Worm (Caenorhabditis elegans) whole organism, young adult: ENCODE results near the gene ogdh-1.

Experiments used
- C17E4.6 ChIP-seq: fragments of 200-800 bp; sonication (Bioruptor generic); IDR thresholded peaks from 2 replicates; pipeline ENCODE4 v1.3.6; 2022; ENCODE audit warnings: missing genetic modification reagents, missing genetic modification characterization, missing compliant biosample characterization
- D2030.7 ChIP-seq: fragments of 200-800 bp; sonication (Bioruptor generic); IDR thresholded peaks from 2 replicates; pipeline ENCODE4 v1.3.6; 2022; ENCODE audit warnings: missing genetic modification reagents, missing genetic modification characterization, missing compliant biosample characterization
- F22D6.2 ChIP-seq: sonication (generic microtip); optimal IDR thresholded peaks from 2 replicates; lab custom pipeline; 2016; ENCODE audit warnings: mild to moderate bottlenecking, missing genetic modification characterization, missing compliant biosample characterization
- F23B12.7 ChIP-seq: sonication (generic microtip); optimal IDR thresholded peaks from 2 replicates; lab custom pipeline; 2017; ENCODE audit warnings: missing genetic modification characterization, mild to moderate bottlenecking, missing compliant biosample characterization, antibody characterized with exemption, moderate library complexity; ENCODE audit not compliant: insufficient read depth
- F39B2.1 ChIP-seq: fragments of 200-800 bp; sonication (Bioruptor generic); IDR thresholded peaks from 2 replicates; pipeline ENCODE4 v1.3.6; 2022; ENCODE audit warnings: missing genetic modification reagents, missing genetic modification characterization, missing compliant biosample characterization
- F52B5.7 ChIP-seq: sonication (generic microtip); optimal IDR thresholded peaks from 2 replicates; lab custom pipeline; 2016; ENCODE audit warnings: mild to moderate bottlenecking, missing genetic modification characterization, missing compliant biosample characterization
- F55B11.4 ChIP-seq: sonication (generic microtip); optimal IDR thresholded peaks from 2 replicates; lab custom pipeline; 2016; ENCODE audit warnings: missing compliant biosample characterization, missing genetic modification characterization, borderline replicate concordance; ENCODE audit not compliant: insufficient read depth
- K11D2.4 ChIP-seq: fragments of 200-800 bp; sonication (Bioruptor generic); IDR thresholded peaks from 2 replicates; pipeline ENCODE4 v1.3.6; 2022; ENCODE audit warnings: missing genetic modification reagents, missing genetic modification characterization, missing compliant biosample characterization
- K12H6.12 ChIP-seq: fragments of 200-800 bp; sonication (Bioruptor generic); optimal IDR thresholded peaks from 2 replicates; lab custom pipeline; 2018; ENCODE audit warnings: mild to moderate bottlenecking, missing genetic modification characterization, missing compliant biosample characterization
- T26A5.8 ChIP-seq: sonication (generic microtip); optimal IDR thresholded peaks from 2 replicates; lab custom pipeline; 2016; ENCODE audit warnings: missing genetic modification characterization, missing compliant biosample characterization
- Y53G8AR.9 ChIP-seq: fragments of 200-800 bp; sonication (Bioruptor generic); conservative IDR thresholded peaks from 2 replicates; pipeline ENCODE4 v1.3.6; 2022; ENCODE audit warnings: missing genetic modification reagents, missing genetic modification characterization, missing compliant biosample characterization
- akir-1 ChIP-seq: fragments of 200-800 bp; sonication (Bioruptor generic); optimal IDR thresholded peaks from 2 replicates; lab custom pipeline; 2018; ENCODE audit warnings: mild to moderate bottlenecking, missing genetic modification characterization, moderate library complexity, missing compliant biosample characterization
- ama-1 ChIP-seq, 3 experiments: fragments of 150-350 bp in 1 of 3; sonication (generic microtip) in 2 of 3; optimal IDR thresholded peaks; 2 replicates each; lab custom pipeline; 2014 to 2018; ENCODE audit warnings: missing biosample characterization in 2 of 3, missing genetic modification characterization in 2 of 3, missing genetic modification reagents in 2 of 3
- aptf-2 ChIP-seq: fragments of 200-800 bp; sonication (Bioruptor generic); conservative IDR thresholded peaks from 2 replicates; pipeline ENCODE4 v1.3.6; 2022; ENCODE audit warnings: missing genetic modification reagents, missing genetic modification characterization, missing compliant biosample characterization
- atf-7 ChIP-seq: sonication (generic microtip); optimal IDR thresholded peaks from 2 replicates; lab custom pipeline; 2017; ENCODE audit warnings: mild to moderate bottlenecking, missing genetic modification characterization, missing compliant biosample characterization
- athp-1 ChIP-seq: sonication (generic microtip); optimal IDR thresholded peaks from 2 replicates; lab custom pipeline; 2017; ENCODE audit warnings: mild to moderate bottlenecking, missing genetic modification characterization, missing compliant biosample characterization
- ccch-3 ChIP-seq: fragments of 200-800 bp; sonication (Bioruptor generic); optimal IDR thresholded peaks from 2 replicates; lab custom pipeline; 2018; ENCODE audit warnings: mild to moderate bottlenecking, missing genetic modification characterization, missing compliant biosample characterization
- cebp-2 ChIP-seq: fragments of 200-800 bp; sonication (Bioruptor generic); IDR thresholded peaks from 2 replicates; pipeline ENCODE4 v1.3.6; 2022; ENCODE audit warnings: missing genetic modification characterization, missing compliant biosample characterization
- ceh-40 ChIP-seq: fragments of 200-800 bp; sonication (Bioruptor generic); IDR thresholded peaks from 2 replicates; pipeline ENCODE4 v1.3.6; 2022; ENCODE audit warnings: missing genetic modification characterization, missing compliant biosample characterization
- ceh-91 ChIP-seq: fragments of 200-800 bp; sonication (Bioruptor generic); IDR thresholded peaks from 2 replicates; pipeline ENCODE4 v1.3.6; 2022; ENCODE audit warnings: missing genetic modification reagents, missing genetic modification characterization, missing compliant biosample characterization
- chd-7 ChIP-seq: sonication (generic microtip); optimal IDR thresholded peaks from 2 replicates; lab custom pipeline; 2016; ENCODE audit warnings: mild to moderate bottlenecking, missing genetic modification characterization, moderate library complexity, missing compliant biosample characterization
- dox-1 ChIP-seq: fragments of 200-800 bp; sonication (Bioruptor generic); IDR thresholded peaks from 2 replicates; pipeline ENCODE4 v1.3.6; 2022; ENCODE audit warnings: missing genetic modification reagents, missing genetic modification characterization, missing compliant biosample characterization
- dpl-1 ChIP-seq: fragments of 150-350 bp; optimal IDR thresholded peaks from 2 replicates; lab custom pipeline; 2014; ENCODE audit warnings: missing biosample characterization, missing genetic modification reagents, missing genetic modification characterization
- efl-1 ChIP-seq: fragments of 150-350 bp; optimal IDR thresholded peaks from 2 replicates; lab custom pipeline; 2014; ENCODE audit warnings: missing biosample characterization, missing genetic modification reagents, missing genetic modification characterization
- ekl-4 ChIP-seq: fragments of 200-800 bp; sonication (Bioruptor generic); IDR thresholded peaks from 2 replicates; pipeline ENCODE4 v1.3.6; 2022; ENCODE audit warnings: missing genetic modification reagents, missing genetic modification characterization, missing compliant biosample characterization
- him-1 ChIP-seq: sonication (generic microtip); optimal IDR thresholded peaks from 2 replicates; lab custom pipeline; 2016; ENCODE audit warnings: missing genotype, missing genetic modification reagents, missing genetic modification characterization, missing compliant biosample characterization
- hlh-12 ChIP-seq: sonication (generic microtip); optimal IDR thresholded peaks from 2 replicates; lab custom pipeline; 2016; ENCODE audit warnings: missing genetic modification characterization, missing compliant biosample characterization
- hlh-26 ChIP-seq: fragments of 200-800 bp; sonication (Bioruptor generic); conservative IDR thresholded peaks from 2 replicates; pipeline ENCODE4 v1.3.6; 2022; ENCODE audit warnings: missing genetic modification reagents, missing genetic modification characterization, missing compliant biosample characterization
- hmg-1.2 ChIP-seq: fragments of 200-800 bp; sonication (Bioruptor generic); IDR thresholded peaks from 2 replicates; pipeline ENCODE4 v1.3.6; 2022; ENCODE audit warnings: missing genetic modification reagents, missing genetic modification characterization, missing compliant biosample characterization
- lag-1 ChIP-seq: fragments of 200-800 bp; sonication (Bioruptor generic); IDR thresholded peaks from 2 replicates; pipeline ENCODE4 v1.3.6; 2022; ENCODE audit warnings: missing genetic modification reagents, missing genetic modification characterization, missing compliant biosample characterization
- lin-26 ChIP-seq: fragments of 200-800 bp; sonication (Bioruptor generic); IDR thresholded peaks from 2 replicates; pipeline ENCODE4 v1.3.6; 2022; ENCODE audit warnings: missing genetic modification reagents, missing genetic modification characterization, missing compliant biosample characterization
- lin-35 ChIP-seq, 3 experiments: fragments of 150-350 bp in 2 of 3; sonication (generic microtip) in 1 of 3; optimal IDR thresholded peaks; 2 replicates each; lab custom pipeline; 2014 to 2018; ENCODE audit warnings: missing biosample characterization in 3 of 3, missing genetic modification characterization in 3 of 3, missing genetic modification reagents in 3 of 3
- lsl-1 ChIP-seq: fragments of 200-800 bp; sonication (Bioruptor generic); optimal IDR thresholded peaks from 2 replicates; lab custom pipeline; 2018; ENCODE audit warnings: mild to moderate bottlenecking, missing genetic modification characterization, moderate library complexity, missing compliant biosample characterization
- lsy-27 ChIP-seq: sonication (generic microtip); optimal IDR thresholded peaks from 2 replicates; lab custom pipeline; 2017; ENCODE audit warnings: missing genetic modification characterization, mild to moderate bottlenecking, missing compliant biosample characterization, antibody characterized with exemption, missing genotype, borderline replicate concordance; ENCODE audit not compliant: insufficient read depth
- madf-8 ChIP-seq: fragments of 200-800 bp; sonication (Bioruptor generic); conservative IDR thresholded peaks from 2 replicates; pipeline ENCODE4 v1.3.6; 2022; ENCODE audit warnings: missing genetic modification reagents, missing genetic modification characterization, missing compliant biosample characterization
- mes-4 ChIP-seq: sonication (generic microtip); optimal IDR thresholded peaks from 2 replicates; lab custom pipeline; 2016; ENCODE audit warnings: missing genotype, missing genetic modification characterization, missing compliant biosample characterization
- nfya-1 ChIP-seq: sonication (generic microtip); optimal IDR thresholded peaks from 2 replicates; lab custom pipeline; 2017; ENCODE audit warnings: antibody characterized with exemption, missing compliant biosample characterization, missing genetic modification characterization, borderline replicate concordance; ENCODE audit not compliant: insufficient read depth
- nhr-27 ChIP-seq: fragments of 200-800 bp; sonication (Bioruptor generic); optimal IDR thresholded peaks from 2 replicates; lab custom pipeline; 2018; ENCODE audit warnings: mild to moderate bottlenecking, missing genetic modification characterization, moderate library complexity, missing compliant biosample characterization
- repo-1 ChIP-seq: sonication (generic microtip); optimal IDR thresholded peaks from 2 replicates; lab custom pipeline; 2017; ENCODE audit warnings: mild to moderate bottlenecking, missing genetic modification characterization, missing compliant biosample characterization
- snpc-1.1 ChIP-seq: sonication (generic microtip); optimal IDR thresholded peaks from 2 replicates; lab custom pipeline; 2017; ENCODE audit warnings: missing genetic modification characterization, mild to moderate bottlenecking, missing compliant biosample characterization, antibody characterized with exemption, moderate library complexity, missing genotype, missing genetic modification reagents; ENCODE audit not compliant: insufficient read depth
- snpc-4 ChIP-seq, 5 experiments: fragments of 150-350 bp in 1 of 5; sonication (generic microtip) in 4 of 5; optimal IDR thresholded peaks; 2 replicates each; lab custom pipeline; 2014 to 2018; ENCODE audit warnings: missing genetic modification characterization in 5 of 5, missing biosample characterization in 3 of 5, antibody characterized with exemption in 2 of 5, mild to moderate bottlenecking in 2 of 5, missing compliant biosample characterization in 2 of 5, missing genotype in 2 of 5, moderate library complexity in 2 of 5, missing genetic modification reagents in 1 of 5
- unc-62 ChIP-seq: fragments of 150-350 bp; optimal IDR thresholded peaks from 2 replicates; lab custom pipeline; 2014; ENCODE audit warnings: missing biosample characterization, missing genetic modification reagents, missing genetic modification characterization
- zfh-2 ChIP-seq: fragments of 200-800 bp; sonication (Bioruptor generic); conservative IDR thresholded peaks from 2 replicates; pipeline ENCODE4 v1.3.6; 2022; ENCODE audit warnings: missing genetic modification reagents, missing genetic modification characterization, missing compliant biosample characterization
- ztf-22 ChIP-seq: fragments of 200-800 bp; sonication (Bioruptor generic); optimal IDR thresholded peaks from 2 replicates; lab custom pipeline; 2018; ENCODE audit warnings: mild to moderate bottlenecking, missing genetic modification characterization, moderate library complexity, missing compliant biosample characterization
- ztf-25 ChIP-seq: fragments of 200-800 bp; sonication (Bioruptor generic); IDR thresholded peaks from 2 replicates; pipeline ENCODE4 v1.3.6; 2022; ENCODE audit warnings: missing genetic modification reagents, missing genetic modification characterization, missing compliant biosample characterization
- ztf-6 ChIP-seq: fragments of 200-800 bp; sonication (Bioruptor generic); IDR thresholded peaks from 2 replicates; pipeline ENCODE4 v1.3.6; 2022; ENCODE audit warnings: missing genetic modification reagents, missing genetic modification characterization, missing compliant biosample characterization

The ogdh-1 gene

ce11 chrIV:4712376-4712775 is 8.6 kb upstream of the ogdh-1 start, which contains the start of gene yars-2 (continued):
- no peak for TF ChIP-seq atf-7
- TF ChIP-seq nhr-27 (tag; lab: Kevin White, UChicago) = no peak
- no peak for TF ChIP-seq dpl-1
- no peak for TF ChIP-seq repo-1 (tag; lab: Kevin White, UChicago)
- TF ChIP-seq ztf-6 (GFP tag; lab: Robert Waterston, UW) = 0 out of 2 replicates have a peak, but pooled peaks have one; percentile 41
- peak; percentile 35; the same call in 1 of the 2 replicates for TF ChIP-seq hmg-1.2 (GFP tag; lab: Robert Waterston, UW)
- 0 out of 2 replicates have a peak, but pooled peaks have one; percentile 41 for TF ChIP-seq K11D2.4 (GFP tag; lab: Robert Waterston, UW)
- no peak for TF ChIP-seq ztf-22
- no peak for TF ChIP-seq lag-1 (GFP tag; lab: Robert Waterston, UW)
- TF ChIP-seq C17E4.6 (GFP tag; lab: Robert Waterston, UW) = peak; percentile 43; the same call in 1 of the 2 replicates
- 0 out of 2 replicates have a peak, but pooled peaks have one; percentile 15 for TF ChIP-seq ztf-25
- TF ChIP-seq madf-8 (GFP tag; lab: Robert Waterston, UW) = no peak
- TF ChIP-seq F23B12.7 = peak; percentile 15
- no peak for TF ChIP-seq aptf-2 (GFP tag; lab: Robert Waterston, UW)
- TF ChIP-seq snpc-1.1 = no peak
- TF ChIP-seq nfya-1 = no peak
- TF ChIP-seq Y53G8AR.9 (GFP tag; lab: Robert Waterston, UW) = no peak
- no peak for TF ChIP-seq F55B11.4 (tag; lab: Kevin White, UChicago)
- peak; percentile 54 for TF ChIP-seq athp-1 (tag; lab: Kevin White, UChicago)
- TF ChIP-seq ceh-40 (GFP tag; lab: Robert Waterston, UW) = no peak
- TF ChIP-seq K12H6.12 (tag; lab: Kevin White, UChicago) = no peak
- no peak for TF ChIP-seq efl-1 (GFP tag; lab: Kevin White, UChicago)
- TF ChIP-seq, all 124 proteins: peak for 17

DNA sequence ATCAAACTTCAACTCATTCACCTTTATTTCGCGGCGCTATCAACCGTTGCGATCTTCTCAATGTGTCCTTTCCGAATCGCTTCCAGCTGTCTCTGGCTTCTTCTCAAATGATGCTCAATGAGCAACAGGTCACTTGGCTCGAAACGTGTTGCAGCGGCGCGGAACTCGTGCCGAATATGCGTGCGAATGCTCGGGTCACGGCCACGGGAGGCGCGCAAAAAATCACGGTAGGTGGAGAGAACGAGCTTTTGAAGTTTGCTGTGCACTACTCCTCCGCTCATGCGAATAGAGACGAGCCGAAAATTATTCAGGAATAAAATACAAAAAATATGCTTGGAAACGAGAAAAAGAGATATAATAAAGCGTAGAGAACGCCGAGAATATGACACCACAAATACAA is 6.6 kb upstream of the ogdh-1 start, which contains the start of gene cif-1:
Gene cif-1, minus strand, starts transcription at position 297 of the 400 bp plus-strand sequence.
- no peak for TF ChIP-seq cebp-2
- TF ChIP-seq aptf-2 (GFP tag; lab: Robert Waterston, UW) = no peak
- TF ChIP-seq akir-1 = no peak
- no peak for TF ChIP-seq hlh-26 (GFP tag; lab: Robert Waterston, UW)
- peak; percentile 71 for TF ChIP-seq F52B5.7 (tag; lab: Kevin White, UChicago)
- TF ChIP-seq F22D6.2 = no peak
- no peak for TF ChIP-seq him-1 (tag; lab: Kevin White, UChicago)
- TF ChIP-seq ceh-91 (GFP tag; lab: Robert Waterston, UW) = no peak
- no peak for TF ChIP-seq T26A5.8 (tag; lab: Kevin White, UChicago)
- no peak for TF ChIP-seq ccch-3 (GFP tag; lab: Kevin White, UChicago)
- TF ChIP-seq ekl-4 (GFP tag; lab: Robert Waterston, UW) = peak; percentile 46; the same call in 1 of the 2 replicates
- TF ChIP-seq D2030.7 (GFP tag; lab: Robert Waterston, UW) = no peak
- no peak for TF ChIP-seq F39B2.1 (GFP tag; lab: Robert Waterston, UW)
- TF ChIP-seq lin-35 (GFP tag; optimal IDR thresholded peaks at IDR 0.05; lab: Kevin White, UChicago) = no peak
- TF ChIP-seq madf-8 (GFP tag; lab: Robert Waterston, UW) = no peak
- peak; percentile 18 for TF ChIP-seq mes-4 (tag; lab: Kevin White, UChicago)
- no peak for TF ChIP-seq hlh-12 (tag; lab: Kevin White, UChicago)
- peak; percentile 53; the same call in 1 of the 2 replicates for TF ChIP-seq dox-1
- no peak for TF ChIP-seq lsy-27 (tag; lab: Kevin White, UChicago)
- no peak for TF ChIP-seq F23B12.7
- peak; percentile 55 for TF ChIP-seq chd-7 (tag; lab: Kevin White, UChicago)
- TF ChIP-seq snpc-1.1 = no peak
- no peak for TF ChIP-seq snpc-4 (GFP tag; optimal IDR thresholded peaks at IDR 0.05; lab: Kevin White, UChicago)
- no peak for TF ChIP-seq snpc-4 (tag; optimal IDR thresholded peaks at IDR 0.05; lab: Kevin White, UChicago)
- TF ChIP-seq lin-26 = 0 out of 2 replicates have a peak, but pooled peaks have one; percentile 53
- TF ChIP-seq zfh-2 (GFP tag; lab: Robert Waterston, UW) = peak; percentile 77
- no peak for TF ChIP-seq unc-62
- no peak for TF ChIP-seq ama-1 (optimal IDR thresholded peaks at IDR 0.05; lab: Kevin White, UChicago)
- no peak for TF ChIP-seq ama-1 (GFP tag; optimal IDR thresholded peaks at IDR 0.05; lab: Kevin White, UChicago)
- TF ChIP-seq lsl-1 (GFP tag; lab: Kevin White, UChicago) = no peak
